Fruit fly (Drosophila melanogaster) whole organism, embryonic: Measurements from ENCODE around the gene P5CDh1.

Experiments used
- ATbp ChIP-seq: fragments of 200-800 bp; sonication (Bioruptor generic); optimal IDR thresholded peaks from 2 replicates; lab custom pipeline; 2017; ENCODE audit warnings: missing biosample characterization, mild to moderate bottlenecking, missing genetic modification characterization, missing genetic modification reagents
- Antp ChIP-seq: fragments of 200-800 bp; sonication (Bioruptor generic); optimal IDR thresholded peaks from 3 replicates; lab custom pipeline; 2016; ENCODE audit warnings: missing biosample characterization, missing genetic modification characterization
- B-H2 ChIP-seq: fragments of 200-800 bp; sonication (Bioruptor generic); optimal IDR thresholded peaks from 2 replicates; lab custom pipeline; 2018; ENCODE audit warnings: missing biosample characterization, mild to moderate bottlenecking, missing genetic modification characterization
- Bdp1 ChIP-seq: fragments of 200-800 bp; sonication (Bioruptor generic); optimal IDR thresholded peaks from 3 replicates; lab custom pipeline; 2016; ENCODE audit warnings: missing biosample characterization, missing genetic modification characterization
- Blimp-1 ChIP-seq: fragments of 200-800 bp; sonication (Bioruptor generic); optimal IDR thresholded peaks from 3 replicates; lab custom pipeline; 2018; ENCODE audit warnings: missing biosample characterization, missing genetic modification characterization, mild to moderate bottlenecking, moderate library complexity, missing genetic modification reagents
- CG10543 ChIP-seq: fragments of 200-800 bp; sonication (Bioruptor generic); optimal IDR thresholded peaks from 3 replicates; lab custom pipeline; 2017; ENCODE audit warnings: missing biosample characterization, mild to moderate bottlenecking, missing genetic modification characterization, moderate library complexity
- CG10959 ChIP-seq: fragments of 200-800 bp; sonication (Bioruptor generic); IDR thresholded peaks from 2 replicates; pipeline ENCODE4 v1.3.6; 2022; ENCODE audit warnings: missing biosample characterization, missing genetic modification characterization
- CG11456 ChIP-seq: fragments of 200-800 bp; sonication (Bioruptor generic); IDR thresholded peaks from 3 replicates; pipeline ENCODE4 v1.3.6; 2022; ENCODE audit warnings: missing biosample characterization, missing genetic modification characterization
- CG12236 ChIP-seq: fragments of 200-800 bp; sonication (Bioruptor generic); optimal IDR thresholded peaks from 2 replicates; lab custom pipeline; 2016; ENCODE audit warnings: missing biosample characterization, missing genetic modification characterization
- CG12744 ChIP-seq: fragments of 200-800 bp; sonication (Bioruptor generic); optimal IDR thresholded peaks from 2 replicates; lab custom pipeline; 2016; ENCODE audit warnings: missing biosample characterization, missing genetic modification characterization
- CG13894 ChIP-seq: fragments of 200-800 bp; sonication (Bioruptor generic); optimal IDR thresholded peaks from 3 replicates; lab custom pipeline; 2018; ENCODE audit warnings: missing biosample characterization, mild to moderate bottlenecking, missing genetic modification characterization, moderate library complexity
- CG14441 ChIP-seq: fragments of 200-800 bp; sonication (Bioruptor generic); IDR thresholded peaks from 2 replicates; pipeline ENCODE4 v1.3.6; 2022; ENCODE audit warnings: missing biosample characterization, missing genetic modification characterization
- CG15601 ChIP-seq: fragments of 200-800 bp; sonication (Bioruptor generic); optimal IDR thresholded peaks from 3 replicates; lab custom pipeline; 2019; ENCODE audit warnings: missing biosample characterization, mild to moderate bottlenecking, missing genetic modification characterization, moderate library complexity
- CG1647 ChIP-seq: fragments of 200-800 bp; sonication (Bioruptor generic); optimal IDR thresholded peaks from 3 replicates; lab custom pipeline; 2016; ENCODE audit warnings: missing biosample characterization, missing genetic modification characterization
- CG18011 ChIP-seq: fragments of 200-800 bp; sonication (Bioruptor generic); optimal IDR thresholded peaks from 2 replicates; lab custom pipeline; 2017; ENCODE audit warnings: missing biosample characterization, missing genetic modification characterization, mild to moderate bottlenecking, moderate library complexity, missing genotype
- CG2129 ChIP-seq: fragments of 200-800 bp; sonication (Bioruptor generic); IDR thresholded peaks from 2 replicates; pipeline ENCODE4 v1.3.6; 2022; ENCODE audit warnings: missing biosample characterization, missing genetic modification characterization; ENCODE audit not compliant: partially characterized antibody
- CG2199 ChIP-seq: fragments of 200-800 bp; sonication (Bioruptor generic); IDR thresholded peaks from 3 replicates; pipeline ENCODE4 v1.3.6; 2022; ENCODE audit warnings: missing biosample characterization, missing genetic modification characterization
- CG3281 ChIP-seq: fragments of 200-800 bp; sonication (Bioruptor generic); optimal IDR thresholded peaks from 3 replicates; lab custom pipeline; 2017; ENCODE audit warnings: missing biosample characterization, mild to moderate bottlenecking, missing genetic modification characterization
- CG3847 ChIP-seq: fragments of 200-800 bp; sonication (Bioruptor generic); IDR thresholded peaks from 2 replicates; pipeline ENCODE4 v1.3.6; 2022; ENCODE audit warnings: missing biosample characterization, missing genetic modification characterization
- CG6654 ChIP-seq: fragments of 200-800 bp; sonication (Bioruptor generic); optimal IDR thresholded peaks from 2 replicates; lab custom pipeline; 2017; ENCODE audit warnings: missing biosample characterization, mild to moderate bottlenecking, missing genetic modification characterization
- CG7745 ChIP-seq: fragments of 200-800 bp; sonication (Bioruptor generic); optimal IDR thresholded peaks from 2 replicates; lab custom pipeline; 2018; ENCODE audit warnings: missing biosample characterization, mild to moderate bottlenecking, missing genetic modification characterization, moderate library complexity
- CG7786 ChIP-seq: fragments of 200-800 bp; sonication (Bioruptor generic); optimal IDR thresholded peaks from 2 replicates; lab custom pipeline; 2016; ENCODE audit warnings: missing biosample characterization, missing genetic modification characterization
- E2f2 ChIP-seq: fragments of 200-800 bp; sonication (Bioruptor generic); IDR thresholded peaks from 2 replicates; pipeline ENCODE4 v1.3.6; 2022; ENCODE audit warnings: missing biosample characterization, missing genetic modification characterization
- HLH54F ChIP-seq: fragments of 200-800 bp; sonication (Bioruptor generic); optimal IDR thresholded peaks from 3 replicates; lab custom pipeline; 2016; ENCODE audit warnings: missing biosample characterization, missing genetic modification characterization
- HmgD ChIP-seq: fragments of 200-800 bp; sonication (Bioruptor generic); optimal IDR thresholded peaks from 3 replicates; lab custom pipeline; 2016; ENCODE audit warnings: missing biosample characterization, missing genetic modification characterization
- Lim3 ChIP-seq: fragments of 200-800 bp; sonication (Bioruptor generic); IDR thresholded peaks from 2 replicates; pipeline ENCODE4 v1.3.6; 2022; ENCODE audit warnings: missing biosample characterization, missing genetic modification characterization
- MTF-1 ChIP-seq: fragments of 200-800 bp; sonication (Bioruptor generic); optimal IDR thresholded peaks from 2 replicates; lab custom pipeline; 2018; ENCODE audit warnings: missing biosample characterization, mild to moderate bottlenecking, missing genetic modification characterization, borderline replicate concordance
- Nf-YC ChIP-seq: fragments of 200-800 bp; optimal IDR thresholded peaks from 3 replicates; lab custom pipeline; 2019; ENCODE audit warnings: missing biosample characterization, mild to moderate bottlenecking, missing genetic modification characterization, moderate library complexity
- Oaz ChIP-seq: fragments of 200-800 bp; sonication (Bioruptor generic); IDR thresholded peaks from 2 replicates; pipeline ENCODE4 v1.3.6; 2022; ENCODE audit warnings: missing biosample characterization, missing genetic modification characterization
- Oli ChIP-seq: fragments of 200-800 bp; sonication (Bioruptor generic); optimal IDR thresholded peaks from 2 replicates; lab custom pipeline; 2018; ENCODE audit warnings: missing biosample characterization, mild to moderate bottlenecking, missing genetic modification characterization, moderate library complexity
- Scr ChIP-seq: fragments of 200-800 bp; sonication (Bioruptor generic); IDR thresholded peaks from 2 replicates; pipeline ENCODE4 v1.3.6; 2022; ENCODE audit warnings: missing biosample characterization, missing genetic modification characterization; ENCODE audit not compliant: partially characterized antibody
- Sox102F ChIP-seq: fragments of 200-800 bp; sonication (Bioruptor generic); optimal IDR thresholded peaks from 2 replicates; lab custom pipeline; 2018; ENCODE audit warnings: missing biosample characterization, mild to moderate bottlenecking, missing genetic modification characterization, moderate library complexity
- Ssrp ChIP-seq: fragments of 200-800 bp; sonication (Bioruptor generic); optimal IDR thresholded peaks from 2 replicates; lab custom pipeline; 2018; ENCODE audit warnings: missing biosample characterization, mild to moderate bottlenecking, missing genetic modification characterization, moderate library complexity
- Taf1 ChIP-seq: fragments of 200-800 bp; sonication (Bioruptor generic); IDR thresholded peaks from 2 replicates; pipeline ENCODE4 v1.3.6; 2022; ENCODE audit warnings: missing biosample characterization, missing genetic modification characterization
- Usf ChIP-seq: fragments of 200-800 bp; sonication (Bioruptor generic); optimal IDR thresholded peaks from 2 replicates; lab custom pipeline; 2017; ENCODE audit warnings: missing genotype, missing biosample characterization, missing genetic modification characterization
- Vsx1 ChIP-seq: fragments of 200-800 bp; sonication (Bioruptor generic); optimal IDR thresholded peaks from 2 replicates; lab custom pipeline; 2017; ENCODE audit warnings: missing biosample characterization, mild to moderate bottlenecking, missing genetic modification characterization, missing genetic modification reagents
- bowl ChIP-seq: fragments of 200-800 bp; sonication (Bioruptor generic); IDR thresholded peaks from 2 replicates; pipeline ENCODE4 v1.3.6; 2022; ENCODE audit warnings: missing biosample characterization, missing genetic modification characterization
- ems ChIP-seq: fragments of 200-800 bp; sonication (Bioruptor generic); optimal IDR thresholded peaks from 3 replicates; lab custom pipeline; 2016; ENCODE audit warnings: missing biosample characterization, missing genetic modification characterization
- fd96Cb ChIP-seq: fragments of 200-800 bp; sonication (Bioruptor generic); optimal IDR thresholded peaks from 2 replicates; lab custom pipeline; 2018; ENCODE audit warnings: missing biosample characterization, mild to moderate bottlenecking, missing genetic modification characterization, moderate library complexity
- ftz-f1 ChIP-seq: fragments of 200-800 bp; sonication (Bioruptor generic); optimal IDR thresholded peaks from 2 replicates; lab custom pipeline; 2016; ENCODE audit warnings: missing biosample characterization, missing genetic modification characterization
- gfzf ChIP-seq: fragments of 200-800 bp; sonication (Bioruptor generic); optimal IDR thresholded peaks from 2 replicates; lab custom pipeline; 2016; ENCODE audit warnings: missing biosample characterization, mild to moderate bottlenecking, missing genetic modification characterization, moderate library complexity
- gsb-n ChIP-seq: fragments of 200-800 bp; sonication (Bioruptor generic); optimal IDR thresholded peaks from 3 replicates; lab custom pipeline; 2018; ENCODE audit warnings: missing biosample characterization, mild to moderate bottlenecking, missing genetic modification characterization
- gt ChIP-seq: fragments of 200-800 bp; sonication (Bioruptor generic); IDR thresholded peaks from 2 replicates; pipeline ENCODE4 v1.3.6; 2022; ENCODE audit warnings: missing biosample characterization, missing genetic modification characterization
- hbn ChIP-seq: fragments of 200-800 bp; sonication (Bioruptor generic); IDR thresholded peaks from 2 replicates; pipeline ENCODE4 v1.3.6; 2022; ENCODE audit warnings: missing biosample characterization, missing genetic modification characterization; ENCODE audit not compliant: partially characterized antibody
- p53 ChIP-seq: fragments of 200-800 bp; sonication (Bioruptor generic); optimal IDR thresholded peaks from 2 replicates; lab custom pipeline; 2016; ENCODE audit warnings: missing biosample characterization, missing genetic modification characterization
- pnt ChIP-seq: fragments of 200-800 bp; sonication (Bioruptor generic); optimal IDR thresholded peaks from 3 replicates; lab custom pipeline; 2016; ENCODE audit warnings: missing biosample characterization, missing genetic modification characterization
- ro ChIP-seq: fragments of 200-800 bp; sonication (Bioruptor generic); IDR thresholded peaks from 2 replicates; pipeline ENCODE4 v1.3.6; 2022; ENCODE audit warnings: missing biosample characterization, missing genetic modification characterization
- sisA ChIP-seq: fragments of 200-800 bp; sonication (Bioruptor generic); IDR thresholded peaks from 2 replicates; pipeline ENCODE4 v1.3.6; 2022; ENCODE audit warnings: missing biosample characterization, missing genetic modification characterization
- sqz ChIP-seq: fragments of 200-800 bp; sonication (Bioruptor generic); optimal IDR thresholded peaks from 3 replicates; lab custom pipeline; 2018; ENCODE audit warnings: missing biosample characterization, mild to moderate bottlenecking, missing genetic modification characterization
- zf30C ChIP-seq: fragments of 200-800 bp; sonication (Bioruptor generic); optimal IDR thresholded peaks from 3 replicates; lab custom pipeline; 2018; ENCODE audit warnings: missing biosample characterization, mild to moderate bottlenecking, missing genetic modification characterization

The P5CDh1 gene

DNA sequence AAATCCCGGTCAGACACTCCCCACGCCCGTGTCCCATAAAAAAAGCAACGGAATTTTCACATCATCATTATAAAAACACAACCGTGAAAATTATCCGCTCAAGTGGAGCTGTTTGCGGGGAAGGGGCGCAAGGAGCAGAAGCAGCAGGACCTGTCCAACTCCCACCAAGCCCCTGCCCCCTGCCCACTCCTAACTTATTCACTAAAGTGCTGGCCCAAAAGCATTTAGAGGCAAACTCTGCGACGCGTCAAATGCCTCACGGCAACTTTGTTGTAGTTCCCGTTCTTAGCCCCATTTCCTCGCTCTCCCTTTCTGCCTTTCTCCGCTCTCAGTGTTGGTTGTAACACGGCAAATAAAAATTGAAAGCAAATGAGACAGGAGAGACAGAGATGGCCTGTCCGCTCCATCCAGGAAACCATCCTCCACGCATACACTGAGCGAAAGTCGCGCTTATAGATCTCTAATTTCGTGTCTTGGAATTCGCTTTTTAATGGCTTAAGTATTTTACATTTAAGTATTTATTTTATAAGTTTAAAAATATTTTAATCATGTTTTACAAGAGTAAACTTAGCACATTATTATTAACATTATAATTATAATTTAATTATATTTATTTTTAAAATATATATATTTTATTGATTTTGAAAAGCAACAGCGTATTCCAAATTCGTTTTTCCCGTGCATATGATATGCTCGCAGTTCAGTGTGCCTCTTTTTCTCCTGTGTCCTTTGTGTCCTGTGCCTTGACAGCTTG is 18.3 kb upstream of the P5CDh1 start (continued):
- TF ChIP-seq HLH54F (GFP tag; lab: Kevin White, UChicago) (no peak), Lim3 (GFP tag; lab: Robert Waterston, UW) (no peak), CG3281 (peak; percentile 66), hbn (no peak), CG12744 (GFP tag; lab: Kevin White, UChicago) (no peak), CG14441 (GFP tag; lab: Robert Waterston, UW) (no peak), Oaz (GFP tag; lab: Robert Waterston, UW) (no peak), zf30C (GFP tag; lab: Kevin White, UChicago) (peak; percentile 3), CG10959 (GFP tag; lab: Robert Waterston, UW) (no peak), CG3847 (GFP tag; lab: Robert Waterston, UW) (no peak), sisA (GFP tag; lab: Robert Waterston, UW) (no peak), Taf1 (GFP tag; lab: Robert Waterston, UW) (no peak), ems (GFP tag; lab: Kevin White, UChicago) (no peak), fd96Cb (tag; lab: Kevin White, UChicago) (peak; percentile 44), CG10543 (GFP tag; lab: Kevin White, UChicago) (peak; percentile 38), ATbp (peak; percentile 14), CG12236 (GFP tag; lab: Kevin White, UChicago) (no peak), E2f2 (GFP tag; lab: Robert Waterston, UW) (no peak), Oli (peak; percentile 58), pnt (no peak), sqz (GFP tag; lab: Kevin White, UChicago) (no peak), ftz-f1 (GFP tag; lab: Kevin White, UChicago) (no peak), Usf (no peak), Blimp-1 (GFP tag; lab: Kevin White, UChicago) (no peak), CG15601 (peak; percentile 12), CG1647 (GFP tag; lab: Kevin White, UChicago) (no peak), CG2129 (GFP tag; lab: Robert Waterston, UW) (no peak), ro (GFP tag; lab: Robert Waterston, UW) (no peak), Scr (no peak), CG2199 (GFP tag; lab: Robert Waterston, UW) (no peak), CG7786 (no peak), Bdp1 (GFP tag; lab: Kevin White, UChicago) (no peak), Nf-YC (tag; lab: Kevin White, UChicago) (no peak), Ssrp (peak; percentile 25), gsb-n (tag; lab: Kevin White, UChicago) (no peak), gt (no peak), p53 (no peak), HmgD (GFP tag; lab: Kevin White, UChicago) (no peak), CG11456 (GFP tag; lab: Robert Waterston, UW) (no peak), CG18011 (GFP tag; lab: Kevin White, UChicago) (no peak), Sox102F (GFP tag; lab: Kevin White, UChicago) (peak; percentile 38), B-H2 (GFP tag; lab: Kevin White, UChicago) (no peak), Antp (GFP tag; lab: Kevin White, UChicago) (no peak), bowl (no peak), CG6654 (GFP tag; lab: Kevin White, UChicago) (no peak), Vsx1 (GFP tag; lab: Kevin White, UChicago) (no peak), gfzf (GFP tag; lab: Kevin White, UChicago) (no peak), CG7745 (tag; lab: Kevin White, UChicago) (no peak), CG13894 (tag; lab: Kevin White, UChicago) (no peak), MTF-1 (GFP tag; lab: Kevin White, UChicago) (no peak)
